Worm (Caenorhabditis elegans) whole organism, L4/young adult: Measurements from ENCODE around the gene bath-2.

Experiments used
- W03F9.2 ChIP-seq: fragments of 150-350 bp; optimal IDR thresholded peaks from 2 replicates; lab custom pipeline; 2014; ENCODE audit warnings: missing biosample characterization, missing genetic modification characterization
- dao-5 ChIP-seq: sonication (generic microtip); optimal IDR thresholded peaks from 2 replicates; lab custom pipeline; 2016; ENCODE audit warnings: missing genotype, missing genetic modification characterization, moderate library complexity, missing compliant biosample characterization
- him-1 ChIP-seq: sonication (generic microtip); optimal IDR thresholded peaks from 2 replicates; lab custom pipeline; 2016; ENCODE audit warnings: missing genotype, missing genetic modification reagents, missing genetic modification characterization, missing compliant biosample characterization

- TF ChIP-seq him-1 (tag; lab: Kevin White, UChicago), result no peak
- TF ChIP-seq W03F9.2 (tag; lab: Kevin White, UChicago), result no peak
- no peak for TF ChIP-seq dao-5 (tag; lab: Kevin White, UChicago)
Observed at ce11 chrII:1884635-1885034, 37.9 kb downstream of the bath-2 start, which contains the start of gene math-6.
